Worm (Caenorhabditis elegans): Measurements from ENCODE around the gene Y69H2.9.

DNA sequence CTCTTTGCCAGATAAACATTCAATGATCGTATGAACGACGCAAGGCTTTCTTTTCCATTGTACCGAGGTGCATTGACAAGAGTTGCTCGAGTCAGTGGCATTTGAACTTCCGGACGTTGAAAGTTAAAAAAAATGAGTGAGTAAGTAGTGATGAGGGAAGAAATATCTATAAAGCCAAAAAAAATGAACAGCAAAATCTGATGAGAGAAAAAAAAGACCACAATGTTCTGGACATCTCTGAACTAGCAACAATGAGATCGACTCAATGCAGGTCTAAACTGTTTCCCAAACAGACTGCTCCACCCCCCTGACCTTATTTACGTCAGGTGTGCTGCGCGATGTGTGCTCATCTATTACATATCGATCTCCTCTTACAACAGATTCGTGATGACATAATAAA is 49.1 kb downstream of the Y69H2.9 start, which contains the start of the genes F11D11.21 and F11D11.12:
- TF ChIP-seq lin-13 (GFP tag; optimal IDR thresholded peaks at IDR 0.05) (no peak), F13H6.1 (tag; optimal IDR thresholded peaks at IDR 0.05) (no peak), R02D3.7 (tag; optimal IDR thresholded peaks at IDR 0.05) (no peak), nhr-23 (tag; optimal IDR thresholded peaks at IDR 0.05) (no peak), elt-1 (tag; optimal IDR thresholded peaks at IDR 0.05) (no peak), blmp-1 (tag; optimal IDR thresholded peaks at IDR 0.05; ENCODE audit: insufficient read depth) (no peak), egl-27 (tag; optimal IDR thresholded peaks at IDR 0.05) (no peak)

All from whole organism, L2 larva.